4 worm cellular contexts compared by ENCODE assay signal in the genomic region with DNA sequence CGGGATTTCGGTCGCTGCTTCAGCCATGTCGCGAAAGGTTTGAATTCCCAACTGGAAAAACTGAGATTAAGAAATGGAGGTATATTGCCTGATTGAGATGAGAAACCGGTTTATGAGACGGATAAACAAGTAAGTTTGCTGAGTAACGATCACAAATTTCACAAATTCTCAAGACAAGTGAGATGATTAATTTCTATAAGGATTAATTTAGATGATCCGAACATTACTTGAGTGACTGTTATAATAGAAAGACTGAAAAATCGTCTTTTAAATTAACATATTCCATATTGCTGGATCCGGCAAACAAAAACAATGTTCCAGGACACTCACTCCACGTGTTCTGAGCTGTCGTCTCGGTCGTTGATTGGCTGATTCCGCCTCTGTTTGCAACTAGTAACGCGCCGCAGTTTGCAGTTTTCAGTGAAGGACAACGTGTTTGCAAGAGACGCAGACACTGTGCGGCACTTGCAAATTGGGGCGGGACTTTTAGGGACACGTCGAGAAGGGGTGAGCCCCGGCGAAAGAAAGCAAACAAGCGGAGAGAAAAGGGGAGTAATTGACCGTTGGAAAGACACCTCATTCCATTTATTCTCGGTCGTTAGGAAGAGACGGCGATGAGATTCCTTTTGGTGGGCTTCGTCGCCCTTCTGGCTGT.
TF ChIP-seq lines count a peak whose summit lies in the region.

A gene (minus strand): TSS at position 51 of the 655 bp plus-strand sequence.
A gene (plus strand): TSS at position 462 of the 655 bp plus-strand sequence.

TF ChIP-seq in whole organism, L2 larva, 48 proteins besides CTCF, POLR2A, EP300 and RAD21 (continued from another document):
- TF ChIP-seq sma-9 (GFP tag; optimal IDR thresholded peaks at IDR 0.05; lab: Kevin White, UChicago) (peak; percentile 81), sma-9 (tag; optimal IDR thresholded peaks at IDR 0.05; lab: Kevin White, UChicago) (no peak), fos-1 (tag; optimal IDR thresholded peaks at IDR 0.05; lab: Kevin White, UChicago) (peak; percentile 86), egl-27 (tag; optimal IDR thresholded peaks at IDR 0.05; lab: Kevin White, UChicago) (peak; percentile 82), skn-1 (tag; optimal IDR thresholded peaks at IDR 0.05; lab: Kevin White, UChicago) (no peak), sem-4 (tag; optimal IDR thresholded peaks at IDR 0.05; lab: Kevin White, UChicago) (peak; percentile 74), unc-55 (GFP tag; optimal IDR thresholded peaks at IDR 0.05; lab: Kevin White, UChicago) (peak; percentile 92), ceh-16 (tag; optimal IDR thresholded peaks at IDR 0.05; lab: Kevin White, UChicago) (peak; percentile 31), elt-1 (tag; optimal IDR thresholded peaks at IDR 0.05; lab: Kevin White, UChicago) (no peak), nhr-129 (tag; optimal IDR thresholded peaks at IDR 0.05; lab: Kevin White, UChicago) (peak; percentile 94), nhr-10 (tag; optimal IDR thresholded peaks at IDR 0.05; lab: Kevin White, UChicago) (peak; percentile 43), lin-13 (GFP tag; optimal IDR thresholded peaks at IDR 0.05; lab: Kevin White, UChicago) (peak; percentile 88), nhr-77 (tag; optimal IDR thresholded peaks at IDR 0.05; lab: Kevin White, UChicago) (peak; percentile 62), mdl-1 (tag; optimal IDR thresholded peaks at IDR 0.05; lab: Kevin White, UChicago) (peak; percentile 70 to 97), peb-1 (tag; optimal IDR thresholded peaks at IDR 0.05; lab: Kevin White, UChicago) (no peak), nhr-11 (tag; optimal IDR thresholded peaks at IDR 0.05; lab: Kevin White, UChicago) (no peak), lin-39 (tag; optimal IDR thresholded peaks at IDR 0.05; lab: Kevin White, UChicago) (no peak), dmd-4 (tag; optimal IDR thresholded peaks at IDR 0.05; lab: Kevin White, UChicago) (no peak), ama-1 (optimal IDR thresholded peaks at IDR 0.05; lab: Kevin White, UChicago) (no peak), zag-1 (tag; optimal IDR thresholded peaks at IDR 0.05; lab: Kevin White, UChicago) (peak; percentile 98), unc-62 (GFP tag; optimal IDR thresholded peaks at IDR 0.05; lab: Kevin White, UChicago) (no peak), unc-39 (tag; optimal IDR thresholded peaks at IDR 0.05; lab: Kevin White, UChicago) (no peak), lsy-2 (tag; optimal IDR thresholded peaks at IDR 0.05; lab: Kevin White, UChicago) (peak; percentile 90 to 96), blmp-1 (tag; optimal IDR thresholded peaks at IDR 0.05; lab: Kevin White, UChicago; ENCODE audit: insufficient read depth) (peak; percentile 10), ZK546.5 (tag; optimal IDR thresholded peaks at IDR 0.05; lab: Kevin White, UChicago) (peak; percentile 34), elt-3 (tag; optimal IDR thresholded peaks at IDR 0.05; lab: Kevin White, UChicago) (no peak), nhr-237 (tag; optimal IDR thresholded peaks at IDR 0.05; lab: Kevin White, UChicago) (peak; percentile 21), R02D3.7 (tag; optimal IDR thresholded peaks at IDR 0.05; lab: Kevin White, UChicago) (no peak), nhr-6 (tag; optimal IDR thresholded peaks at IDR 0.05; lab: Kevin White, UChicago) (peak; percentile 71)

TF ChIP-seq in whole organism, L4 larva, 104 proteins besides CTCF, POLR2A, EP300 and RAD21 (continued from another document and continues in another):
- TF ChIP-seq nhr-111 (GFP tag; optimal IDR thresholded peaks at IDR 0.05; lab: Kevin White, UChicago) (no peak), lsy-2 (tag; optimal IDR thresholded peaks at IDR 0.05; lab: Kevin White, UChicago) (peak; percentile 85 to 96), duxl-1 (tag; optimal IDR thresholded peaks at IDR 0.05; lab: Kevin White, UChicago; ENCODE audit: poor library complexity) (peak; percentile 53), fos-1 (tag; optimal IDR thresholded peaks at IDR 0.05; lab: Kevin White, UChicago) (no peak), ctbp-1 (GFP tag; IDR thresholded peaks at IDR 0.05; lab: Robert Waterston, UW) (peak; percentile 82), ceh-32 (tag; optimal IDR thresholded peaks at IDR 0.05; lab: Kevin White, UChicago; ENCODE audit: poor library complexity) (no peak), hlh-11 (tag; optimal IDR thresholded peaks at IDR 0.05; lab: Kevin White, UChicago) (peak; percentile 96), arid-1 (GFP tag; conservative IDR thresholded peaks at IDR 0.05; lab: Robert Waterston, UW) (peak; percentile 71), fkh-10 (GFP tag; optimal IDR thresholded peaks at IDR 0.05; lab: Kevin White, UChicago) (peak; percentile 85), daf-19 (GFP tag; conservative IDR thresholded peaks at IDR 0.05; lab: Robert Waterston, UW) (no peak), lin-1 (GFP tag; IDR thresholded peaks at IDR 0.05; lab: Robert Waterston, UW) (peak; percentile 70; the same call in 1 of the 2 replicates), skn-1 (tag; optimal IDR thresholded peaks at IDR 0.05; lab: Kevin White, UChicago) (no peak), zag-1 (tag; optimal IDR thresholded peaks at IDR 0.05; lab: Kevin White, UChicago) (peak; percentile 68), tra-1 (GFP tag; IDR thresholded peaks at IDR 0.05; lab: Robert Waterston, UW) (peak; percentile 49; the same call in 1 of the 2 replicates), nhr-102 (tag; optimal IDR thresholded peaks at IDR 0.05; lab: Kevin White, UChicago) (peak; percentile 82), rbr-2 (tag; optimal IDR thresholded peaks at IDR 0.05; lab: Kevin White, UChicago) (peak; percentile 90), ZK337.2 (GFP tag; IDR thresholded peaks at IDR 0.05; lab: Robert Waterston, UW) (no peak), madf-5 (GFP tag; IDR thresholded peaks at IDR 0.05; lab: Robert Waterston, UW) (no peak), daf-12 (tag; optimal IDR thresholded peaks at IDR 0.05; lab: Kevin White, UChicago) (no peak), pqm-1 (tag; optimal IDR thresholded peaks at IDR 0.05; lab: Kevin White, UChicago) (peak; percentile 64), gei-8 (GFP tag; optimal IDR thresholded peaks at IDR 0.05; lab: Kevin White, UChicago) (peak; percentile 76), lin-39 (tag; optimal IDR thresholded peaks at IDR 0.05; lab: Kevin White, UChicago) (no peak), F49E8.2 (tag; optimal IDR thresholded peaks at IDR 0.05; lab: Kevin White, UChicago; ENCODE audit: borderline replicate concordance) (no peak), nhr-237 (tag; optimal IDR thresholded peaks at IDR 0.05; lab: Kevin White, UChicago) (no peak), tag-97 (GFP tag; IDR thresholded peaks at IDR 0.05; lab: Robert Waterston, UW) (no peak), vab-7 (GFP tag; IDR thresholded peaks at IDR 0.05; lab: Robert Waterston, UW) (peak; percentile 67), Y48G9A.11 (GFP tag; IDR thresholded peaks at IDR 0.05; lab: Robert Waterston, UW) (no peak), ces-1 (GFP tag; optimal IDR thresholded peaks at IDR 0.05; lab: Kevin White, UChicago) (no peak), F26F4.8 (GFP tag; conservative IDR thresholded peaks at IDR 0.05; lab: Robert Waterston, UW) (no peak), ceh-28 (tag; optimal IDR thresholded peaks at IDR 0.05; lab: Kevin White, UChicago) (no peak), spr-1 (tag; optimal IDR thresholded peaks at IDR 0.05; lab: Kevin White, UChicago) (peak; percentile 59), mdt-29 (GFP tag; IDR thresholded peaks at IDR 0.05; lab: Robert Waterston, UW) (peak; percentile 60; the same call in 1 of the 2 replicates), F44E2.7 (GFP tag; IDR thresholded peaks at IDR 0.05; lab: Robert Waterston, UW) (no peak)

TF ChIP-seq in whole organism, late embryonic, 69 proteins besides CTCF, POLR2A, EP300 and RAD21 (continued from another document and continues in another):
- TF ChIP-seq sox-2 (GFP tag; IDR thresholded peaks at IDR 0.05; lab: Robert Waterston, UW) (no peak), ceh-24 (tag; optimal IDR thresholded peaks at IDR 0.05; lab: Kevin White, UChicago) (no peak), dve-1 (tag; optimal IDR thresholded peaks at IDR 0.05; lab: Kevin White, UChicago) (peak; percentile 51), sdc-2 (tag; optimal IDR thresholded peaks at IDR 0.05; lab: Kevin White, UChicago) (peak; percentile 51), ets-4 (tag; optimal IDR thresholded peaks at IDR 0.05; lab: Kevin White, UChicago) (peak; percentile 11), mec-3 (tag; optimal IDR thresholded peaks at IDR 0.05; lab: Kevin White, UChicago; ENCODE audit: borderline replicate concordance) (no peak), ttx-3 (tag; optimal IDR thresholded peaks at IDR 0.05; lab: Kevin White, UChicago) (peak; percentile 20), C38D4.7 (GFP tag; optimal IDR thresholded peaks at IDR 0.05; lab: Kevin White, UChicago) (no peak), hlh-8 (tag; optimal IDR thresholded peaks at IDR 0.05; lab: Kevin White, UChicago) (peak; percentile 42), F13H6.1 (tag; optimal IDR thresholded peaks at IDR 0.05; lab: Kevin White, UChicago) (peak; percentile 39), madf-2 (tag; optimal IDR thresholded peaks at IDR 0.05; lab: Kevin White, UChicago) (peak; percentile 28), unc-55 (GFP tag; optimal IDR thresholded peaks at IDR 0.05; lab: Kevin White, UChicago) (peak; percentile 50), unc-42 (tag; optimal IDR thresholded peaks at IDR 0.05; lab: Kevin White, UChicago) (peak; percentile 83), che-1 (tag; optimal IDR thresholded peaks at IDR 0.05; lab: Kevin White, UChicago) (no peak), pqm-1 (tag; optimal IDR thresholded peaks at IDR 0.05; lab: Kevin White, UChicago) (peak; percentile 61), C08G9.2 (tag; optimal IDR thresholded peaks at IDR 0.05; lab: Kevin White, UChicago) (peak; percentile 49), hlh-30 (tag; optimal IDR thresholded peaks at IDR 0.05; lab: Kevin White, UChicago; ENCODE audit: insufficient read depth) (peak; percentile 81), odd-2 (tag; optimal IDR thresholded peaks at IDR 0.05; lab: Kevin White, UChicago) (no peak), pha-2 (tag; optimal IDR thresholded peaks at IDR 0.05; lab: Kevin White, UChicago) (no peak), syd-9 (tag; optimal IDR thresholded peaks at IDR 0.05; lab: Kevin White, UChicago) (peak; percentile 42), nfya-1 (tag; optimal IDR thresholded peaks at IDR 0.05; lab: Kevin White, UChicago) (peak; percentile 100), ref-2 (tag; optimal IDR thresholded peaks at IDR 0.05; lab: Kevin White, UChicago) (peak; percentile 85), unc-86 (tag; optimal IDR thresholded peaks at IDR 0.05; lab: Kevin White, UChicago) (no peak), ceh-31 (tag; optimal IDR thresholded peaks at IDR 0.05; lab: Kevin White, UChicago) (peak; percentile 91), tbx-7 (tag; optimal IDR thresholded peaks at IDR 0.05; lab: Kevin White, UChicago) (peak; percentile 58), elt-2 (tag; optimal IDR thresholded peaks at IDR 0.05; lab: Kevin White, UChicago) (peak; percentile 66), ceh-34 (tag; optimal IDR thresholded peaks at IDR 0.05; lab: Kevin White, UChicago) (peak; percentile 80), pros-1 (tag; optimal IDR thresholded peaks at IDR 0.05; lab: Kevin White, UChicago) (peak; percentile 74), ceh-6 (GFP tag; optimal IDR thresholded peaks at IDR 0.05; lab: Kevin White, UChicago) (no peak), tbx-2 (tag; optimal IDR thresholded peaks at IDR 0.05; lab: Kevin White, UChicago) (peak; percentile 93), ceh-30 (tag; optimal IDR thresholded peaks at IDR 0.05; lab: Kevin White, UChicago) (no peak), ceh-48 (tag; optimal IDR thresholded peaks at IDR 0.05; lab: Kevin White, UChicago) (no peak), lim-6 (tag; optimal IDR thresholded peaks at IDR 0.05; lab: Kevin White, UChicago) (no peak), pat-9 (tag; optimal IDR thresholded peaks at IDR 0.05; lab: Kevin White, UChicago) (no peak), dmd-4 (tag; optimal IDR thresholded peaks at IDR 0.05; lab: Kevin White, UChicago; ENCODE audit: borderline replicate concordance) (no peak)

TF ChIP-seq in whole organism, mixed stage, embryonic, 35 proteins besides CTCF, POLR2A, EP300 and RAD21 (continued from another document):
- TF ChIP-seq hlh-1 (tag; optimal IDR thresholded peaks at IDR 0.05; lab: Kevin White, UChicago): peak; percentile 60
- TF ChIP-seq nhr-76 (tag; optimal IDR thresholded peaks at IDR 0.05; lab: Kevin White, UChicago): no peak
- TF ChIP-seq lsy-2 (tag; optimal IDR thresholded peaks at IDR 0.05; lab: Kevin White, UChicago): peak; percentile 87
- TF ChIP-seq ztf-11 (tag; optimal IDR thresholded peaks at IDR 0.05; lab: Kevin White, UChicago): peak; percentile 18
- peak; percentile 38 for TF ChIP-seq ceh-43 (GFP tag; optimal IDR thresholded peaks at IDR 0.05; lab: Kevin White, UChicago)
- peak; percentile 88 for TF ChIP-seq ces-1 (GFP tag; optimal IDR thresholded peaks at IDR 0.05; lab: Kevin White, UChicago)
- TF ChIP-seq snpc-4 (tag; optimal IDR thresholded peaks at IDR 0.05; lab: Kevin White, UChicago): no peak
- no peak for TF ChIP-seq nhr-28 (tag; optimal IDR thresholded peaks at IDR 0.05; lab: Kevin White, UChicago)
TF ChIP-seq in whole organism, mixed stage, embryonic: peak in this region for 19.
